Worm (Caenorhabditis elegans) whole organism, L4 larva: ENCODE measurements around the gene E02H9.6.

Experiments used
- D1046.2 ChIP-seq: fragments of 200-800 bp; sonication (Bioruptor generic); IDR thresholded peaks from 2 replicates; pipeline ENCODE4 v1.3.6; 2022; ENCODE audit warnings: missing genetic modification characterization, missing compliant biosample characterization
- F10B5.3 ChIP-seq: sonication (generic microtip); optimal IDR thresholded peaks from 2 replicates; lab custom pipeline; 2016; ENCODE audit warnings: mild to moderate bottlenecking, missing genetic modification characterization, missing compliant biosample characterization
- F37D6.2 ChIP-seq: sonication (generic microtip); optimal IDR thresholded peaks from 2 replicates; lab custom pipeline; 2016; ENCODE audit warnings: mild to moderate bottlenecking, missing genetic modification characterization, missing compliant biosample characterization
- R02D3.7 ChIP-seq: fragments of 150-350 bp; sonication (generic microtip); optimal IDR thresholded peaks from 3 replicates; lab custom pipeline; 2014; ENCODE audit warnings: missing biosample characterization, missing genetic modification characterization
- T26A8.4 ChIP-seq: fragments of 200-800 bp; sonication (Bioruptor generic); IDR thresholded peaks from 2 replicates; pipeline ENCODE4 v1.3.6; 2022; ENCODE audit warnings: missing genetic modification characterization, missing compliant biosample characterization
- Y48G9A.11 ChIP-seq: fragments of 200-800 bp; sonication (Bioruptor generic); IDR thresholded peaks from 2 replicates; pipeline ENCODE4 v1.3.6; 2022; ENCODE audit warnings: missing genetic modification reagents, missing genetic modification characterization, missing compliant biosample characterization
- Y5F2A.4 ChIP-seq: fragments of 200-800 bp; sonication (Bioruptor generic); optimal IDR thresholded peaks from 2 replicates; lab custom pipeline; 2018; ENCODE audit warnings: mild to moderate bottlenecking, missing genetic modification characterization, missing compliant biosample characterization
- ZK546.5 ChIP-seq, 2 experiments: sonication (generic microtip); optimal IDR thresholded peaks; 2 replicates each; lab custom pipeline; 2017; ENCODE audit warnings: missing biosample characterization in 2 of 2, missing genetic modification characterization in 2 of 2
- aha-1 ChIP-seq: fragments of 150-350 bp; peaks from one replicate; lab custom pipeline; 2014; ENCODE audit warnings: missing biosample characterization, missing genetic modification characterization
- aly-2 ChIP-seq: sonication (generic microtip); optimal IDR thresholded peaks from 2 replicates; lab custom pipeline; 2018; ENCODE audit warnings: missing biosample characterization, missing genetic modification characterization
- ama-1 ChIP-seq: fragments of 150-350 bp; optimal IDR thresholded peaks from 2 replicates; lab custom pipeline; 2014; ENCODE audit warnings: inconsistent platforms, mixed read lengths
- arid-1 ChIP-seq: fragments of 200-800 bp; sonication (Bioruptor generic); conservative IDR thresholded peaks from 2 replicates; pipeline ENCODE4 v1.3.6; 2022; ENCODE audit warnings: missing genetic modification reagents, missing genetic modification characterization, missing compliant biosample characterization
- attf-4 ChIP-seq: sonication (generic microtip); optimal IDR thresholded peaks from 3 replicates; lab custom pipeline; 2017; ENCODE audit warnings: missing biosample characterization, missing genetic modification characterization
- ceh-28 ChIP-seq: fragments of 150-350 bp; optimal IDR thresholded peaks from 2 replicates; lab custom pipeline; 2014; ENCODE audit warnings: missing biosample characterization, missing genetic modification reagents, missing genetic modification characterization
- ceh-44 ChIP-seq: fragments of 200-800 bp; sonication (Bioruptor generic); IDR thresholded peaks from 2 replicates; pipeline ENCODE4 v1.3.6; 2022; ENCODE audit warnings: missing genetic modification reagents, missing genetic modification characterization, missing compliant biosample characterization
- daf-12 ChIP-seq: fragments of 150-350 bp; optimal IDR thresholded peaks from 2 replicates; lab custom pipeline; 2014; ENCODE audit warnings: missing biosample characterization, missing genetic modification reagents, missing genetic modification characterization
- daf-19 ChIP-seq: fragments of 200-800 bp; sonication (Bioruptor generic); conservative IDR thresholded peaks from 2 replicates; pipeline ENCODE4 v1.3.6; 2022; ENCODE audit warnings: missing genetic modification characterization, missing compliant biosample characterization
- dmd-6 ChIP-seq: fragments of 200-800 bp; sonication (Bioruptor generic); IDR thresholded peaks from 2 replicates; pipeline ENCODE4 v1.3.6; 2022; ENCODE audit warnings: missing genetic modification reagents, missing genetic modification characterization, missing compliant biosample characterization
- dpl-1 ChIP-seq: fragments of 150-350 bp; optimal IDR thresholded peaks from 2 replicates; lab custom pipeline; 2014; ENCODE audit warnings: missing biosample characterization, missing genetic modification reagents, missing genetic modification characterization
- dve-1 ChIP-seq: sonication (generic microtip); optimal IDR thresholded peaks from 2 replicates; lab custom pipeline; 2017; ENCODE audit warnings: antibody characterized with exemption, mild to moderate bottlenecking, missing genetic modification characterization, missing compliant biosample characterization; ENCODE audit not compliant: insufficient read depth
- fkh-10 ChIP-seq: fragments of 150-350 bp; optimal IDR thresholded peaks from 2 replicates; lab custom pipeline; 2014; ENCODE audit warnings: missing biosample characterization, missing genetic modification reagents, missing genetic modification characterization
- fos-1 ChIP-seq: fragments of 150-350 bp; optimal IDR thresholded peaks from 2 replicates; lab custom pipeline; 2014; ENCODE audit warnings: missing biosample characterization, missing genetic modification characterization
- gei-8 ChIP-seq: fragments of 200-800 bp; sonication (Bioruptor generic); optimal IDR thresholded peaks from 2 replicates; lab custom pipeline; 2018; ENCODE audit warnings: mild to moderate bottlenecking, missing genetic modification characterization, missing compliant biosample characterization
- jun-1 ChIP-seq: fragments of 150-350 bp; optimal IDR thresholded peaks from 2 replicates; lab custom pipeline; 2014; ENCODE audit warnings: missing biosample characterization, missing genetic modification reagents, missing genetic modification characterization
- lin-1 ChIP-seq: fragments of 200-800 bp; sonication (Bioruptor generic); IDR thresholded peaks from 2 replicates; pipeline ENCODE4 v1.3.6; 2022; ENCODE audit warnings: missing genetic modification reagents, missing genetic modification characterization, missing compliant biosample characterization
- lin-15B ChIP-seq: fragments of 150-350 bp; sonication (generic microtip); optimal IDR thresholded peaks from 3 replicates; lab custom pipeline; 2014; ENCODE audit warnings: missing biosample characterization, missing genetic modification characterization
- lin-29 ChIP-seq: fragments of 200-800 bp; sonication (Bioruptor generic); IDR thresholded peaks from 2 replicates; pipeline ENCODE4 v1.3.6; 2022; ENCODE audit warnings: missing genetic modification reagents, missing genetic modification characterization, missing compliant biosample characterization
- madf-9 ChIP-seq: fragments of 200-800 bp; sonication (Bioruptor generic); conservative IDR thresholded peaks from 2 replicates; pipeline ENCODE4 v1.3.6; 2022; ENCODE audit warnings: missing genetic modification reagents, missing genetic modification characterization, missing compliant biosample characterization
- mdl-1 ChIP-seq, 2 experiments: fragments of 150-350 bp in 1 of 2; sonication (generic microtip) in 1 of 2; optimal IDR thresholded peaks; 2 replicates each; lab custom pipeline; 2014 to 2017; ENCODE audit warnings: missing biosample characterization in 2 of 2, missing genetic modification characterization in 2 of 2
- mep-1 ChIP-seq: fragments of 150-350 bp; sonication (generic microtip); optimal IDR thresholded peaks from 3 replicates; lab custom pipeline; 2014; ENCODE audit warnings: missing biosample characterization, missing genetic modification characterization
- mes-2 ChIP-seq: sonication (generic microtip); optimal IDR thresholded peaks from 2 replicates; lab custom pipeline; 2016; ENCODE audit warnings: missing genotype, mild to moderate bottlenecking, missing genetic modification characterization, missing compliant biosample characterization; ENCODE audit not compliant: poor library complexity, severe bottlenecking
- mxl-3 ChIP-seq: fragments of 200-800 bp; sonication (Bioruptor generic); optimal IDR thresholded peaks from 2 replicates; lab custom pipeline; 2018; ENCODE audit warnings: mild to moderate bottlenecking, missing genetic modification characterization, missing compliant biosample characterization
- nhr-11 ChIP-seq: fragments of 150-350 bp; optimal IDR thresholded peaks from 2 replicates; lab custom pipeline; 2014; ENCODE audit warnings: missing biosample characterization, missing genetic modification characterization
- nhr-25 ChIP-seq: sonication (generic microtip); optimal IDR thresholded peaks from 2 replicates; lab custom pipeline; 2017; ENCODE audit warnings: missing genetic modification characterization, mild to moderate bottlenecking, missing compliant biosample characterization, antibody characterized with exemption, moderate library complexity, borderline replicate concordance; ENCODE audit not compliant: insufficient read depth
- nhr-28 ChIP-seq: fragments of 150-350 bp; optimal IDR thresholded peaks from 2 replicates; lab custom pipeline; 2014; ENCODE audit warnings: missing biosample characterization, missing genetic modification characterization
- nhr-6 ChIP-seq: fragments of 150-350 bp; optimal IDR thresholded peaks from 2 replicates; lab custom pipeline; 2014; ENCODE audit warnings: missing biosample characterization, missing genetic modification characterization
- nhr-76 ChIP-seq: fragments of 150-350 bp; optimal IDR thresholded peaks from 2 replicates; lab custom pipeline; 2014; ENCODE audit warnings: missing biosample characterization, missing genetic modification characterization
- nhr-77 ChIP-seq: fragments of 150-350 bp; optimal IDR thresholded peaks from 2 replicates; lab custom pipeline; 2014; ENCODE audit warnings: missing biosample characterization, missing genetic modification characterization
- pha-4 ChIP-seq, 2 experiments: fragments of 150-350 bp in 1 of 2; fragments of 200-800 bp in 1 of 2; sonication (Bioruptor generic) in 1 of 2; IDR thresholded peaks in 1 of 2; optimal IDR thresholded peaks in 1 of 2; 2 replicates each; pipeline versions ENCODE4 v1.3.6 to Lab custom; 2014 to 2022; ENCODE audit warnings: missing genetic modification characterization in 2 of 2, missing genetic modification reagents in 2 of 2, missing biosample characterization in 1 of 2, missing compliant biosample characterization in 1 of 2
- snpc-1.2 ChIP-seq: fragments of 200-800 bp; sonication (Bioruptor generic); IDR thresholded peaks from 2 replicates; pipeline ENCODE4 v1.3.6; 2022; ENCODE audit warnings: missing genetic modification reagents, missing genetic modification characterization, missing compliant biosample characterization
- tra-1 ChIP-seq: fragments of 200-800 bp; sonication (Bioruptor generic); IDR thresholded peaks from 2 replicates; pipeline ENCODE4 v1.3.6; 2022; ENCODE audit warnings: missing genetic modification reagents, missing genetic modification characterization, missing compliant biosample characterization
- unc-62 ChIP-seq, 3 experiments: fragments of 150-350 bp in 1 of 3; sonication (generic microtip); optimal IDR thresholded peaks in 2 of 3; peaks in 1 of 3; 1 replicate in 1 of 3; 2 replicates in 2 of 3; lab custom pipeline; 2014 to 2017; ENCODE audit warnings: missing biosample characterization in 3 of 3, missing genetic modification characterization in 3 of 3, missing genetic modification reagents in 3 of 3, missing genotype in 1 of 3
- zfp-3 ChIP-seq: fragments of 200-800 bp; sonication (Bioruptor generic); conservative IDR thresholded peaks from 2 replicates; pipeline ENCODE4 v1.3.6; 2022; ENCODE audit warnings: missing genetic modification reagents, missing genetic modification characterization, missing compliant biosample characterization
- zip-2 ChIP-seq: fragments of 150-350 bp; optimal IDR thresholded peaks from 2 replicates; lab custom pipeline; 2014; ENCODE audit warnings: missing biosample characterization, missing genetic modification characterization

Gene E02H9.6

DNA sequence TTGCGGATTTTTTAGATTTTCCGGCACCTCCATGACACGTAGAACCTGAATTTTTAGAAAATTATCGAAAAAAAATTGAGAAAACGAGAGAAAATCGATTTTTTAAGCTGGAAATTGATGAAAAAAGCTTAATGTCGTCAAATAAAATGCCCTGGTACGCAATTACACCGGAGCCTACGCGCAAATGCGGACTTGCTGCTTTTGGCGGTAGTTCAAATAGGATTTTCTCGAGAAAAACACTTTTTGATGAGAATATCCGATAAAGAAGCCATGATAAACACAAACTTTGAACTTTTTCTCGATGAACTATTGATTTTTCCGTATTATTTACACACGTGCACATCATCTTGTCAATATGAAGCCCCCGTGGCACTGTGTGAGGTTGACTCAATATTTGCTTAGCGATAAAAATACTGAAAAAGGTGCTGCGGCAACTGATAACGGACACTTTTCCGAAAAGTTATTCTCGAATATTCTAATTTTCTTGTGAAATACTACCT is 17.7 kb upstream of the E02H9.6 start, which contains the start of the genes W04B5.5 and W04B5.3 (continued):
- TF ChIP-seq ceh-44 (no peak), fos-1 (tag; lab: Kevin White, UChicago) (no peak), dmd-6 (GFP tag; lab: Robert Waterston, UW) (peak; percentile 59), ceh-28 (tag; lab: Kevin White, UChicago) (no peak), lin-15B (no peak), dpl-1 (GFP tag; lab: Kevin White, UChicago) (peak; percentile 94), unc-62 (GFP tag; optimal IDR thresholded peaks at IDR 0.05 in 1 of 2; lab: Kevin White, UChicago) (peak in 1 of 2 experiments; percentile 63), unc-62 (tag; optimal IDR thresholded peaks at IDR 0.05; lab: Kevin White, UChicago) (no peak), arid-1 (no peak), R02D3.7 (tag; lab: Kevin White, UChicago) (no peak), gei-8 (GFP tag; lab: Kevin White, UChicago) (no peak), nhr-6 (tag; lab: Kevin White, UChicago) (peak; percentile 9), dve-1 (tag; lab: Kevin White, UChicago) (peak; percentile 67), nhr-28 (peak; percentile 39), pha-4 (GFP tag; IDR thresholded peaks at IDR 0.05; lab: Robert Waterston, UW) (peak; percentile 60), pha-4 (tag; optimal IDR thresholded peaks at IDR 0.05; lab: Kevin White, UChicago) (no peak), D1046.2 (GFP tag; lab: Robert Waterston, UW) (no peak), zip-2 (tag; lab: Kevin White, UChicago) (no peak), aly-2 (no peak), Y48G9A.11 (peak; percentile 62), jun-1 (tag; lab: Kevin White, UChicago) (no peak), mep-1 (tag; lab: Kevin White, UChicago) (peak; percentile 37), ZK546.5 (tag; optimal IDR thresholded peaks at IDR 0.05; lab: Kevin White, UChicago) (no peak), nhr-76 (no peak), nhr-25 (no peak), mdl-1 (tag; optimal IDR thresholded peaks at IDR 0.05; lab: Kevin White, UChicago) (peak in 1 of 2 experiments; percentile 51), T26A8.4 (no peak), F10B5.3 (tag; lab: Kevin White, UChicago) (no peak), zfp-3 (GFP tag; lab: Robert Waterston, UW) (no peak), nhr-77 (tag; lab: Kevin White, UChicago) (no peak), mxl-3 (GFP tag; lab: Kevin White, UChicago) (peak; percentile 20), F37D6.2 (tag; lab: Kevin White, UChicago) (no peak), attf-4 (tag; lab: Kevin White, UChicago) (no peak), daf-12 (no peak), nhr-11 (tag; lab: Kevin White, UChicago) (no peak), tra-1 (GFP tag; lab: Robert Waterston, UW) (no peak), ama-1 (lab: Kevin White, UChicago) (no peak), mes-2 (tag; lab: Kevin White, UChicago) (peak; percentile 63), lin-1 (no peak), Y5F2A.4 (GFP tag; lab: Kevin White, UChicago) (no peak), lin-29 (GFP tag; lab: Robert Waterston, UW) (no peak)

DNA sequence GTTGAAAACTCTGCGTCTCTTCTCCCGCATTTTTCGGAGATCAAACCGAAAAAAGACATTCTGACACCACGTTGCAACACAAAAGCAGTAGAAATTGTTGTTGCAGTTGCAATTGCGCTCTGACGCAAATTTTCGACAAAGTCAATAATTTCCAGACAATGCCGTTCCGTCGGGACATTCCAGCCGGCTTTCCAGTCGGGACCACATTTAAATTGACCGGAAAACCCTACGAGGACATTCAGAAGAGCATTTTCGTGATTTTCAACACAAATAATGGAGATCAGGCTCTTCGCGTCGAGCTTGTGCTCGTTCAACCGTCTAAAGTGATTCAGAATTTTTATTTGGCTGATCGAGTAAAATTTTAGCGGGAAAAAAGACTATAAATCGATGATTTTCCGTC is 16.9 kb upstream of the E02H9.6 start:
- TF ChIP-seq fkh-10 (GFP tag; lab: Kevin White, UChicago) (no peak), madf-9 (GFP tag; lab: Robert Waterston, UW) (no peak), zip-2 (tag; lab: Kevin White, UChicago) (no peak), aha-1 (tag; lab: Kevin White, UChicago) (peak; percentile 76), snpc-1.2 (no peak), D1046.2 (GFP tag; lab: Robert Waterston, UW) (no peak), daf-19 (no peak)
- TF ChIP-seq, all 104 proteins: peak for 1
